Fruit fly (Drosophila melanogaster): ENCODE results near the gene CG5646.

- TF ChIP-seq CG6813 (GFP tag; optimal IDR thresholded peaks at IDR 0.05) (no peak), nau (GFP tag; optimal IDR thresholded peaks at IDR 0.05) (no peak), insv (GFP tag; optimal IDR thresholded peaks at IDR 0.05) (no peak), CG16813 (GFP tag; IDR thresholded peaks at IDR 0.05; ENCODE audit: partially characterized antibody) (no peak), CG4360 (GFP tag; IDR thresholded peaks at IDR 0.05) (no peak), otp (GFP tag; IDR thresholded peaks at IDR 0.05) (no peak)
These were observed 32.6 kb upstream of the CG5646 start for dm6 chr3R:27593580-27594187.

All from whole organism, embryonic.